Fruit fly (Drosophila melanogaster) whole organism, prepupa: ENCODE data around the gene TfIIEalpha.

Experiments
- Blimp-1 ChIP-seq: fragments of 200-800 bp; sonication (Bioruptor generic); optimal IDR thresholded peaks from 3 replicates; lab custom pipeline; 2017; ENCODE audit warnings: missing biosample characterization, missing genetic modification characterization, mild to moderate bottlenecking, moderate library complexity, missing genetic modification reagents
- CG10631 ChIP-seq: fragments of 200-800 bp; sonication (Bioruptor generic); optimal IDR thresholded peaks from 2 replicates; lab custom pipeline; 2016; ENCODE audit warnings: missing biosample characterization, missing genetic modification characterization
- CG10669 ChIP-seq: fragments of 200-800 bp; sonication (Bioruptor generic); optimal IDR thresholded peaks from 3 replicates; lab custom pipeline; 2018; ENCODE audit warnings: missing biosample characterization, mild to moderate bottlenecking, missing genetic modification characterization, moderate library complexity
- CG11762 ChIP-seq: fragments of 200-800 bp; sonication (Bioruptor generic); optimal IDR thresholded peaks from 3 replicates; lab custom pipeline; 2016; ENCODE audit warnings: missing biosample characterization, missing genetic modification characterization; ENCODE audit not compliant: insufficient read depth
- CG15336 ChIP-seq: fragments of 200-800 bp; sonication (Bioruptor generic); IDR thresholded peaks from 2 replicates; pipeline ENCODE4 v1.3.6; 2022; ENCODE audit warnings: missing biosample characterization, missing genetic modification characterization
- CG16779 ChIP-seq: fragments of 200-800 bp; sonication (Bioruptor generic); optimal IDR thresholded peaks from 3 replicates; lab custom pipeline; 2017; ENCODE audit warnings: missing biosample characterization, mild to moderate bottlenecking, missing genetic modification characterization
- CG3032 ChIP-seq: fragments of 200-800 bp; optimal IDR thresholded peaks from 2 replicates; lab custom pipeline; 2019; ENCODE audit warnings: missing biosample characterization, mild to moderate bottlenecking, missing genetic modification characterization, moderate library complexity
- CG31627 ChIP-seq: fragments of 200-800 bp; sonication (Bioruptor generic); optimal IDR thresholded peaks from 3 replicates; lab custom pipeline; 2016; ENCODE audit warnings: missing biosample characterization, missing genetic modification characterization
- CG32006 ChIP-seq: fragments of 200-800 bp; sonication (Bioruptor generic); optimal IDR thresholded peaks from 3 replicates; lab custom pipeline; 2017; ENCODE audit warnings: missing biosample characterization, mild to moderate bottlenecking, missing genetic modification characterization
- CG3919 ChIP-seq: fragments of 200-800 bp; sonication (Bioruptor generic); optimal IDR thresholded peaks from 3 replicates; lab custom pipeline; 2016; ENCODE audit warnings: missing biosample characterization, missing genetic modification characterization
- CG4318 ChIP-seq: fragments of 200-800 bp; sonication (Bioruptor generic); optimal IDR thresholded peaks from 3 replicates; lab custom pipeline; 2017; ENCODE audit warnings: missing biosample characterization, mild to moderate bottlenecking, missing genetic modification characterization
- CG6163 ChIP-seq: fragments of 200-800 bp; sonication (Bioruptor generic); IDR thresholded peaks from 3 replicates; pipeline ENCODE4 v1.3.6; 2022; ENCODE audit warnings: missing biosample characterization, missing genetic modification characterization
- CG6276 ChIP-seq: fragments of 200-800 bp; sonication (Bioruptor generic); optimal IDR thresholded peaks from 2 replicates; lab custom pipeline; 2017; ENCODE audit warnings: missing biosample characterization, mild to moderate bottlenecking, missing genetic modification characterization
- CG6792 ChIP-seq: fragments of 200-800 bp; sonication (Bioruptor generic); optimal IDR thresholded peaks from 3 replicates; lab custom pipeline; 2016; ENCODE audit warnings: missing biosample characterization, missing genetic modification characterization
- CG6808 ChIP-seq: fragments of 200-800 bp; sonication (Bioruptor generic); optimal IDR thresholded peaks from 3 replicates; lab custom pipeline; 2017; ENCODE audit warnings: missing biosample characterization, missing genetic modification characterization, mild to moderate bottlenecking, moderate library complexity, missing genetic modification reagents
- CG6854 ChIP-seq: fragments of 200-800 bp; sonication (Bioruptor generic); optimal IDR thresholded peaks from 2 replicates; lab custom pipeline; 2017; ENCODE audit warnings: missing biosample characterization, mild to moderate bottlenecking, missing genetic modification characterization
- CG7368 ChIP-seq: fragments of 200-800 bp; sonication (Bioruptor generic); optimal IDR thresholded peaks from 3 replicates; lab custom pipeline; 2016; ENCODE audit warnings: missing biosample characterization, missing genetic modification characterization
- CG8119 ChIP-seq: fragments of 200-800 bp; sonication (Bioruptor generic); IDR thresholded peaks from 3 replicates; pipeline ENCODE4 v1.3.6; 2022; ENCODE audit warnings: missing biosample characterization, missing genetic modification characterization
- CG8319 ChIP-seq: fragments of 200-800 bp; sonication (Bioruptor generic); optimal IDR thresholded peaks from 3 replicates; lab custom pipeline; 2016; ENCODE audit warnings: missing biosample characterization, missing genetic modification characterization
- CG8632 ChIP-seq: fragments of 200-800 bp; sonication (Bioruptor generic); optimal IDR thresholded peaks from 3 replicates; lab custom pipeline; 2016; ENCODE audit warnings: missing biosample characterization, missing genetic modification characterization
- CG9139 ChIP-seq: fragments of 200-800 bp; sonication (Bioruptor generic); optimal IDR thresholded peaks from 3 replicates; lab custom pipeline; 2017; ENCODE audit warnings: missing biosample characterization, mild to moderate bottlenecking, missing genetic modification characterization
- Eip75B ChIP-seq: fragments of 200-800 bp; sonication (Bioruptor generic); optimal IDR thresholded peaks from 3 replicates; lab custom pipeline; 2016; ENCODE audit warnings: missing biosample characterization, missing genetic modification characterization
- Eip78C ChIP-seq: fragments of 200-800 bp; sonication (Bioruptor generic); peaks from one replicate; lab custom pipeline; 2016; ENCODE audit warnings: missing biosample characterization, missing genetic modification characterization
- Eip93F ChIP-seq: fragments of 200-800 bp; sonication (Bioruptor generic); optimal IDR thresholded peaks from 2 replicates; lab custom pipeline; 2016; ENCODE audit warnings: missing biosample characterization, mild to moderate bottlenecking, missing genetic modification characterization
- Ets21C ChIP-seq: fragments of 200-800 bp; sonication (Bioruptor generic); optimal IDR thresholded peaks from 3 replicates; lab custom pipeline; 2016; ENCODE audit warnings: missing biosample characterization, missing genetic modification characterization
- Ets96B ChIP-seq: fragments of 200-800 bp; optimal IDR thresholded peaks from 2 replicates; lab custom pipeline; 2019; ENCODE audit warnings: missing biosample characterization, mild to moderate bottlenecking, missing genetic modification characterization, moderate library complexity
- Gug ChIP-seq: fragments of 200-800 bp; sonication (Bioruptor generic); IDR thresholded peaks from 2 replicates; pipeline ENCODE4 v1.3.6; 2022; ENCODE audit warnings: missing biosample characterization, missing genetic modification characterization
- Hr38 ChIP-seq: sonication (Bioruptor generic); optimal IDR thresholded peaks from 2 replicates; lab custom pipeline; 2016; ENCODE audit warnings: missing biosample characterization, missing genetic modification characterization
- Hr39 ChIP-seq: fragments of 200-800 bp; sonication (Bioruptor generic); optimal IDR thresholded peaks from 2 replicates; lab custom pipeline; 2016; ENCODE audit warnings: missing biosample characterization, missing genetic modification characterization
- Hr4 ChIP-seq: fragments of 200-800 bp; sonication (Bioruptor generic); optimal IDR thresholded peaks from 3 replicates; lab custom pipeline; 2016; ENCODE audit warnings: missing biosample characterization, missing genetic modification characterization
- Lpt ChIP-seq: fragments of 200-800 bp; sonication (Bioruptor generic); optimal IDR thresholded peaks from 3 replicates; lab custom pipeline; 2016; ENCODE audit warnings: missing biosample characterization, missing genetic modification characterization
- OdsH ChIP-seq: fragments of 200-800 bp; sonication (Bioruptor generic); optimal IDR thresholded peaks from 3 replicates; lab custom pipeline; 2016; ENCODE audit warnings: missing biosample characterization, missing genetic modification characterization
- Smox ChIP-seq: fragments of 200-800 bp; sonication (Bioruptor generic); optimal IDR thresholded peaks from 3 replicates; lab custom pipeline; 2016; ENCODE audit warnings: missing biosample characterization, missing genetic modification characterization
- Sox14 ChIP-seq: fragments of 200-800 bp; sonication (Bioruptor generic); optimal IDR thresholded peaks from 3 replicates; lab custom pipeline; 2016; ENCODE audit warnings: missing biosample characterization, missing genetic modification characterization
- Sox15 ChIP-seq: fragments of 200-800 bp; sonication (Bioruptor generic); optimal IDR thresholded peaks from 3 replicates; lab custom pipeline; 2016; ENCODE audit warnings: missing biosample characterization, missing genetic modification characterization
- achi ChIP-seq: fragments of 200-800 bp; sonication (Bioruptor generic); optimal IDR thresholded peaks from 3 replicates; lab custom pipeline; 2016; ENCODE audit warnings: missing biosample characterization, missing genetic modification characterization
- cyc ChIP-seq: fragments of 200-800 bp; sonication (Bioruptor generic); optimal IDR thresholded peaks from 3 replicates; lab custom pipeline; 2016; ENCODE audit warnings: missing biosample characterization, missing genetic modification characterization
- eg ChIP-seq: fragments of 200-800 bp; sonication (Bioruptor generic); IDR thresholded peaks from 3 replicates; pipeline ENCODE4 v1.3.6; 2022; ENCODE audit warnings: missing biosample characterization, missing genetic modification characterization
- esn ChIP-seq: fragments of 200-800 bp; sonication (Bioruptor generic); optimal IDR thresholded peaks from 2 replicates; lab custom pipeline; 2016; ENCODE audit warnings: missing biosample characterization, mild to moderate bottlenecking, missing genetic modification characterization, moderate library complexity
- fd59A ChIP-seq: fragments of 200-800 bp; sonication (Bioruptor generic); optimal IDR thresholded peaks from 2 replicates; lab custom pipeline; 2017; ENCODE audit warnings: missing biosample characterization, mild to moderate bottlenecking, missing genetic modification characterization, missing genetic modification reagents
- fd85E ChIP-seq: fragments of 200-800 bp; sonication (Bioruptor generic); optimal IDR thresholded peaks from 3 replicates; lab custom pipeline; 2016; ENCODE audit warnings: missing biosample characterization, missing genetic modification characterization
- fkh ChIP-seq: fragments of 200-800 bp; sonication (Bioruptor generic); optimal IDR thresholded peaks from 3 replicates; lab custom pipeline; 2017; ENCODE audit warnings: missing biosample characterization, mild to moderate bottlenecking, missing genetic modification characterization, moderate library complexity
- lz ChIP-seq: fragments of 200-800 bp; sonication (Bioruptor generic); optimal IDR thresholded peaks from 3 replicates; lab custom pipeline; 2016; ENCODE audit warnings: missing biosample characterization, missing genetic modification characterization
- net ChIP-seq: fragments of 200-800 bp; sonication (Bioruptor generic); optimal IDR thresholded peaks from 3 replicates; lab custom pipeline; 2016; ENCODE audit warnings: missing biosample characterization, missing genetic modification characterization
- pdm3 ChIP-seq: fragments of 200-800 bp; sonication (Bioruptor generic); optimal IDR thresholded peaks from 3 replicates; lab custom pipeline; 2016; ENCODE audit warnings: missing biosample characterization, missing genetic modification characterization
- salr ChIP-seq, 2 experiments: fragments of 200-800 bp; sonication (Bioruptor generic); optimal IDR thresholded peaks; 3 replicates each; lab custom pipeline; 2016 to 2018; ENCODE audit warnings: missing biosample characterization in 2 of 2, missing genetic modification characterization in 2 of 2, mild to moderate bottlenecking in 1 of 2
- spab ChIP-seq: fragments of 200-800 bp; sonication (Bioruptor generic); optimal IDR thresholded peaks from 2 replicates; lab custom pipeline; 2017; ENCODE audit warnings: missing biosample characterization, mild to moderate bottlenecking, missing genetic modification characterization, missing genetic modification reagents
- svp ChIP-seq: fragments of 200-800 bp; sonication (Bioruptor generic); peaks from one replicate; lab custom pipeline; 2016; ENCODE audit warnings: missing biosample characterization, missing genetic modification characterization
- topi ChIP-seq: fragments of 200-800 bp; sonication (Bioruptor generic); optimal IDR thresholded peaks from 3 replicates; lab custom pipeline; 2016; ENCODE audit warnings: missing biosample characterization, missing genetic modification characterization
- vri ChIP-seq: fragments of 200-800 bp; sonication (Bioruptor generic); optimal IDR thresholded peaks from 3 replicates; lab custom pipeline; 2016; ENCODE audit warnings: missing biosample characterization, mild to moderate bottlenecking, missing genetic modification characterization

Gene TfIIEalpha

DNA sequence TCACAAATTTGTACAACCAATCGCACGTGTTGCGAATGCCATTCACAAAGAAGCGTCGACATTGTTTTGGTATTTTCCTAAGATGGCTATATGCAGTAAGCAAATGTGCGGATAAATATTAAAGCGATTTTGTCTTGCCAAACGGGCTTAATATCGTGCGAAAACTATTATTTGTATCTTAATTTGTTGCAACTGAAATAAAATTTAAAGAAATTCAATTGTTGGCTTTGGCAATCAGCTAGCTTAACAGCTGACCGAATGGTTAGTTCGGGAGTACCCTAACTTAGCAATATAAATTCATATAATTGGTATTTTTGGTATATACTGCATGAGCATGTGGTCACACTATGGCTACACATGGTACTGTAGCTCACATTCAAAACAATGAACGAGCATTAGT, 33.4 kb upstream of the TfIIEalpha start, which contains the start of the genes RIOK1 and Polr3H (continued):
- TF ChIP-seq Gug (GFP tag; lab: Robert Waterston, UW) (no peak), CG6792 (GFP tag; lab: Kevin White, UChicago) (no peak), CG10669 (no peak), CG16779 (tag; lab: Kevin White, UChicago) (no peak), spab (GFP tag; lab: Kevin White, UChicago) (no peak), Hr4 (GFP tag; lab: Kevin White, UChicago) (no peak), lz (GFP tag; lab: Kevin White, UChicago) (peak; percentile 69), CG8632 (GFP tag; lab: Kevin White, UChicago) (peak; percentile 4), Sox15 (GFP tag; lab: Kevin White, UChicago) (peak; percentile 58), Eip75B (no peak), CG32006 (no peak), CG3032 (tag; lab: Kevin White, UChicago) (no peak), fkh (GFP tag; lab: Kevin White, UChicago) (no peak), Ets21C (GFP tag; lab: Kevin White, UChicago) (no peak), CG31627 (GFP tag; lab: Kevin White, UChicago) (peak; percentile 82), CG6276 (no peak), CG8119 (GFP tag; lab: Robert Waterston, UW) (no peak)

DNA sequence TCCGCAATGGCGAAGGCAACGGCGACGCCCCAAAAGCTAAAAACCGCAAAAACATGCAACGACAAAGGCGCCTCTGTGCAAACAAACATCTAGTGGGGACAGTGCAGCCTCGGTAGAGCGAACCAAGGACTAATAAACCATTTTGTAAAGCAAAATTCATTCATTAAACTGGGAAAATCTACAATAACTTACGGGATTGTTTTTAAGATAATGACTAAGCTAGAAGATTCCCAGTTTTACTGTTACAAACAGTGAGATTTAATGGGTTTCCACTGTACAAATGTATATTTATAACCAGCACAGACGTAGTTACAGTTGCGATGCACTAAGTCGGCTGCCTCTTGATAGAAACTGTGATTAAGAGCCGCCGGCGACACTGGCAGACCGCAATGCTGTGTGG, 25.6 kb upstream of the TfIIEalpha start:
- TF ChIP-seq Eip93F (GFP tag; lab: Kevin White, UChicago): no peak
- no peak for TF ChIP-seq fd85E (GFP tag; lab: Kevin White, UChicago)
- peak; percentile 65 for TF ChIP-seq Ets96B (tag; lab: Kevin White, UChicago)
- TF ChIP-seq lz (GFP tag; lab: Kevin White, UChicago): no peak
- TF ChIP-seq CG7368 (GFP tag; lab: Kevin White, UChicago): peak; percentile 21
- peak; percentile 90 for TF ChIP-seq CG15336 (GFP tag; lab: Robert Waterston, UW)
- peak; percentile 48 for TF ChIP-seq CG3919 (GFP tag; lab: Kevin White, UChicago)
- TF ChIP-seq achi (GFP tag; lab: Kevin White, UChicago): peak; percentile 65
- peak; percentile 76; the same call in 1 of the 2 replicates for TF ChIP-seq Gug (GFP tag; lab: Robert Waterston, UW)
- TF ChIP-seq topi (GFP tag; lab: Kevin White, UChicago): no peak
- peak; percentile 67 for TF ChIP-seq pdm3 (GFP tag; lab: Kevin White, UChicago)
- TF ChIP-seq Ets21C (GFP tag; lab: Kevin White, UChicago): no peak
- no peak for TF ChIP-seq esn
- no peak for TF ChIP-seq Lpt (GFP tag; lab: Kevin White, UChicago)
- TF ChIP-seq OdsH (GFP tag; lab: Kevin White, UChicago): peak; percentile 62
- peak; percentile 89 for TF ChIP-seq CG6163 (GFP tag; lab: Robert Waterston, UW)
- TF ChIP-seq Blimp-1 (GFP tag; lab: Kevin White, UChicago): no peak
- no peak for TF ChIP-seq Eip75B
- TF ChIP-seq CG16779 (tag; lab: Kevin White, UChicago): peak; percentile 24
- peak; percentile 40 for TF ChIP-seq CG10631 (GFP tag; lab: Kevin White, UChicago)
- TF ChIP-seq CG6276: peak; percentile 63
- TF ChIP-seq CG6808: no peak
- no peak for TF ChIP-seq Smox (GFP tag; lab: Kevin White, UChicago)
- peak; percentile 32 for TF ChIP-seq CG11762 (GFP tag; lab: Kevin White, UChicago)
- no peak for TF ChIP-seq Hr39 (GFP tag; lab: Kevin White, UChicago)
- TF ChIP-seq spab (GFP tag; lab: Kevin White, UChicago): peak; percentile 16
- TF ChIP-seq salr (GFP tag; optimal IDR thresholded peaks at IDR 0.05; lab: Kevin White, UChicago): peak in 1 of 2 experiments; percentile 25
- TF ChIP-seq eg: peak; percentile 86
- TF ChIP-seq CG3032 (tag; lab: Kevin White, UChicago): no peak
- peak; percentile 53 for TF ChIP-seq net (GFP tag; lab: Kevin White, UChicago)
- no peak for TF ChIP-seq vri (GFP tag; lab: Kevin White, UChicago)
- peak; percentile 40 for TF ChIP-seq fd59A (GFP tag; lab: Kevin White, UChicago)
- no peak for TF ChIP-seq CG6854 (GFP tag; lab: Kevin White, UChicago)
- TF ChIP-seq CG4318 (GFP tag; lab: Kevin White, UChicago): peak; percentile 47
- no peak for TF ChIP-seq CG9139 (GFP tag; lab: Kevin White, UChicago)
- TF ChIP-seq fkh (GFP tag; lab: Kevin White, UChicago): no peak
- TF ChIP-seq Hr38: peak; percentile 6
- peak; percentile 64 for TF ChIP-seq Eip78C (GFP tag; lab: Kevin White, UChicago)
- TF ChIP-seq svp (GFP tag; lab: Kevin White, UChicago): peak; percentile 35
- TF ChIP-seq CG8319 (GFP tag; lab: Kevin White, UChicago): no peak
- peak; percentile 57 for TF ChIP-seq CG10669
- peak; percentile 63 for TF ChIP-seq Sox14 (GFP tag; lab: Kevin White, UChicago)
- TF ChIP-seq cyc (GFP tag; lab: Kevin White, UChicago): peak; percentile 3
